Worm (Caenorhabditis elegans) whole organism, L4/young adult: ENCODE measurements around the gene ZK1240.3.

Experiments used
- W03F9.2 ChIP-seq: fragments of 150-350 bp; optimal IDR thresholded peaks from 2 replicates; lab custom pipeline; 2014; ENCODE audit warnings: missing biosample characterization, missing genetic modification characterization
- dao-5 ChIP-seq: sonication (generic microtip); optimal IDR thresholded peaks from 2 replicates; lab custom pipeline; 2016; ENCODE audit warnings: missing genotype, missing genetic modification characterization, moderate library complexity, missing compliant biosample characterization
- him-1 ChIP-seq: sonication (generic microtip); optimal IDR thresholded peaks from 2 replicates; lab custom pipeline; 2016; ENCODE audit warnings: missing genotype, missing genetic modification reagents, missing genetic modification characterization, missing compliant biosample characterization

DNA sequence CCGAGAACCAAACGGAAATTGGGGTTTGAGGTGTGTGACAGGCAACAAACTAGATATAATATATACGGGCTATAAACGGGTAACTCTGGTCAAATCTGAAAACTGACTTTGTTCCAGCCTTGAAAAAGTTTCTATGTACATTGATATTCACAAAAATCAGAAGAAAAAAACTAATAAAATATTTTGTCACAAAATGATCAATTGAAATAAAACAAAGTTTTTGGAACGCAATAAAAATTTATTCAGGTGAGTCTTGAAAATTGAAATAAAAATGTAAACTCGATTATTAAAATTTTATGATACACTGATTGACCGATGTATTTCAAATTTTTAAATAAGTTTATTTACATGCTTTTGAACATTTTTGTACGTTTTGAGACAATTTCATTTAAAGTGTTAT, 17.8 kb upstream of the ZK1240.3 start, which contains the start of gene B0281.6:
- TF ChIP-seq W03F9.2 (tag; lab: Kevin White, UChicago): no peak
- no peak for TF ChIP-seq him-1 (tag; lab: Kevin White, UChicago)
- TF ChIP-seq dao-5 (tag; lab: Kevin White, UChicago): no peak
